Worm (Caenorhabditis elegans): ENCODE measurements around the gene lido-11.

ce11 chrII:3002211-3002610, 1.6 kb upstream of the lido-11 start, which contains the start of gene lido-10:
- no peak for TF ChIP-seq ceh-82 (tag; optimal IDR thresholded peaks at IDR 0.05)
- TF ChIP-seq skn-1 (tag; optimal IDR thresholded peaks at IDR 0.05): no peak
- no peak for TF ChIP-seq nhr-11 (tag; optimal IDR thresholded peaks at IDR 0.05)
- TF ChIP-seq ama-1 (optimal IDR thresholded peaks at IDR 0.05): no peak
